Fruit fly (Drosophila melanogaster) whole organism: ENCODE measurements around the gene Gr68a.

Experiments
- CG8478 ChIP-seq: fragments of >200 bp; optimal IDR thresholded peaks from 2 replicates; lab custom pipeline; 2018; ENCODE audit warnings: inconsistent platforms
- Dll ChIP-seq: fragments of >200 bp; optimal IDR thresholded peaks from 2 replicates; lab custom pipeline; 2017
- pan ChIP-seq: fragments of >200 bp; optimal IDR thresholded peaks from 2 replicates; lab custom pipeline; 2017
- psq ChIP-seq: fragments of >200 bp; optimal IDR thresholded peaks from 2 replicates; lab custom pipeline; 2017
- usp ChIP-seq: fragments of >200 bp; optimal IDR thresholded peaks from 2 replicates; lab custom pipeline; 2017; ENCODE audit warnings: missing biosample characterization, missing genetic modification characterization, mixed read lengths

DNA sequence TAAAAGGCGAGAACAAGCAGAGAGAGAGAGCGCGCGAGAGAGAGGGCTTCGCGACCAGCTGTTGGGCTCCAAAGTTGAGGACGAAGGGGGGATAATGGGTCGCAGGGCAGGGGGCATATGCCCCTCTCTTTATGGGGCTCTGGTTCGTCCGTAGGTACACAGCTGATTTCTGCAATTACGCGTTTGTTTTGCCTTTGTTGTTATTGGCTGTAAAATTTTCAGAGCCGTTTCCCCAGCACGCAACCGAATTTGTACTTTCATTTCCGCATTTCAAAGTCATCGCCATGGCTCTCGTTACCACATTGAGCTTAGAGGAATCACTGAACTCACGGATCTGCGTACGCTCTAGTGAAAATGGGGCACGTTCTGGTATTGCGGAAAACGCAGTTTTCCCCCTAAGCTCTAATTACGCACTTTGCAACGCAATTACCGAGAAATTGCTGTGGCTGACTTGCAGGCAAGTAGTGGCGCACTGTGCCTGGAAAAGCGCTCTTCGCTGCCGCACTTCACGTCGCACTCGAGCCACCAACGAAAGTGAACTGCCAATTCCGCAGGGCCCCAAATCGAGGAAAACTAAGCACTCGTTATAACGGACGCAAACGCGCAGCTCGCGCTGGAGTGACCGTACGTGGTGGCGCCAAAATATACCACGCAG, 43.0 kb upstream of the Gr68a start, which contains the start of gene CG11658:
- TF ChIP-seq CG8478: no peak
- TF ChIP-seq pan (lab: Kevin White, UChicago): no peak
- TF ChIP-seq Dll (lab: Kevin White, UChicago): peak; percentile 97
- TF ChIP-seq usp (GFP tag; lab: Kevin White, UChicago): no peak
- TF ChIP-seq psq (lab: Kevin White, UChicago): no peak
